Worm (Caenorhabditis elegans) whole organism, L1 larva: ENCODE results near the gene F10E7.9.

ENCODE experiments used
- C04F5.9 ChIP-seq: sonication (generic microtip); optimal IDR thresholded peaks from 2 replicates; lab custom pipeline; 2016; ENCODE audit warnings: missing genetic modification characterization, missing compliant biosample characterization
- C34B4.2 ChIP-seq: sonication (generic microtip); optimal IDR thresholded peaks from 2 replicates; lab custom pipeline; 2017; ENCODE audit warnings: mild to moderate bottlenecking, missing genetic modification characterization, missing compliant biosample characterization
- F16B12.6 ChIP-seq: fragments of 150-350 bp; optimal IDR thresholded peaks from 2 replicates; lab custom pipeline; 2014; ENCODE audit warnings: missing biosample characterization, missing genetic modification characterization
- aly-2 ChIP-seq: fragments of 150-350 bp; optimal IDR thresholded peaks from 2 replicates; lab custom pipeline; 2014; ENCODE audit warnings: missing biosample characterization, missing genetic modification characterization
- ama-1 ChIP-seq: fragments of 150-350 bp; optimal IDR thresholded peaks from 2 replicates; lab custom pipeline; 2014
- ceh-82 ChIP-seq, 3 experiments: fragments of 150-350 bp in 1 of 3; sonication (generic microtip) in 2 of 3; optimal IDR thresholded peaks; 2 replicates each; lab custom pipeline; 2014 to 2017; ENCODE audit warnings: missing biosample characterization in 3 of 3, missing genetic modification characterization in 3 of 3
- ceh-88 ChIP-seq: fragments of 200-800 bp; sonication (Bioruptor generic); IDR thresholded peaks from 2 replicates; pipeline ENCODE4 v1.3.6; 2022; ENCODE audit warnings: missing genetic modification characterization, missing compliant biosample characterization
- ceh-90 ChIP-seq: sonication (generic microtip); optimal IDR thresholded peaks from 2 replicates; lab custom pipeline; 2016; ENCODE audit warnings: missing genetic modification characterization, missing compliant biosample characterization
- ces-1 ChIP-seq: fragments of 150-350 bp; optimal IDR thresholded peaks from 2 replicates; lab custom pipeline; 2014; ENCODE audit warnings: missing biosample characterization, missing genetic modification reagents, missing genetic modification characterization
- efl-1 ChIP-seq, 4 experiments: fragments of 150-350 bp; optimal IDR thresholded peaks in 3 of 4; peaks in 1 of 4; 1 replicate in 1 of 4; 2 replicates in 3 of 4; lab custom pipeline; 2014; ENCODE audit warnings: missing biosample characterization in 2 of 4, missing genetic modification characterization in 2 of 4, missing genetic modification reagents in 2 of 4
- efl-3 ChIP-seq: fragments of 200-800 bp; sonication (Bioruptor generic); optimal IDR thresholded peaks from 2 replicates; lab custom pipeline; 2018; ENCODE audit warnings: mild to moderate bottlenecking, missing genetic modification characterization, missing compliant biosample characterization
- elt-3 ChIP-seq, 6 experiments: fragments of 150-350 bp in 1 of 6; sonication (generic microtip); optimal IDR thresholded peaks; 2 replicates each; lab custom pipeline; 2017 to 2018; ENCODE audit warnings: missing biosample characterization in 6 of 6, missing genetic modification characterization in 6 of 6, inconsistent platforms in 1 of 6
- ets-5 ChIP-seq: fragments of 200-800 bp; sonication (Bioruptor generic); IDR thresholded peaks from 2 replicates; pipeline ENCODE4 v1.3.6; 2022; ENCODE audit warnings: missing genetic modification characterization, missing compliant biosample characterization
- fkh-10 ChIP-seq: sonication (generic microtip); optimal IDR thresholded peaks from 2 replicates; lab custom pipeline; 2017; ENCODE audit warnings: missing biosample characterization, missing genetic modification reagents, missing genetic modification characterization
- fkh-8 ChIP-seq: sonication (generic microtip); optimal IDR thresholded peaks from 2 replicates; lab custom pipeline; 2016; ENCODE audit warnings: mild to moderate bottlenecking, missing genetic modification characterization, missing compliant biosample characterization
- fos-1 ChIP-seq: fragments of 150-350 bp; optimal IDR thresholded peaks from 2 replicates; lab custom pipeline; 2014; ENCODE audit warnings: missing biosample characterization, missing genetic modification characterization
- hpl-2 ChIP-seq: fragments of 150-350 bp; optimal IDR thresholded peaks from 2 replicates; lab custom pipeline; 2014; ENCODE audit warnings: missing biosample characterization, missing genetic modification reagents, missing genetic modification characterization
- isw-1 ChIP-seq: fragments of 200-800 bp; sonication (Bioruptor generic); IDR thresholded peaks from 2 replicates; pipeline ENCODE4 v1.3.6; 2022; ENCODE audit warnings: missing genetic modification characterization, missing compliant biosample characterization
- jun-1 ChIP-seq: fragments of 150-350 bp; optimal IDR thresholded peaks from 2 replicates; lab custom pipeline; 2014; ENCODE audit warnings: missing biosample characterization, missing genetic modification reagents, missing genetic modification characterization
- lin-14 ChIP-seq: fragments of 200-800 bp; sonication (Bioruptor generic); optimal IDR thresholded peaks from 2 replicates; lab custom pipeline; 2018; ENCODE audit warnings: mild to moderate bottlenecking, missing genetic modification characterization, moderate library complexity, missing compliant biosample characterization
- lin-15B ChIP-seq: fragments of 150-350 bp; sonication (generic microtip); optimal IDR thresholded peaks from 3 replicates; lab custom pipeline; 2014; ENCODE audit warnings: missing biosample characterization, missing genetic modification characterization
- lsy-2 ChIP-seq, 2 experiments: fragments of 150-350 bp; optimal IDR thresholded peaks; 2 replicates each; lab custom pipeline; 2014; ENCODE audit warnings: missing biosample characterization in 2 of 2, missing genetic modification characterization in 2 of 2
- mab-9 ChIP-seq: fragments of 200-800 bp; sonication (Bioruptor generic); IDR thresholded peaks from 2 replicates; pipeline ENCODE4 v1.3.6; 2022; ENCODE audit warnings: missing genetic modification reagents, missing genetic modification characterization, missing compliant biosample characterization
- nhr-19 ChIP-seq: fragments of 200-800 bp; sonication (Bioruptor generic); conservative IDR thresholded peaks from 2 replicates; pipeline ENCODE4 v1.3.6; 2022; ENCODE audit warnings: missing genetic modification characterization, missing compliant biosample characterization
- nhr-20 ChIP-seq: sonication (generic microtip); optimal IDR thresholded peaks from 2 replicates; lab custom pipeline; 2016; ENCODE audit warnings: mild to moderate bottlenecking, missing genetic modification characterization, missing compliant biosample characterization
- nhr-28 ChIP-seq: fragments of 150-350 bp; optimal IDR thresholded peaks from 2 replicates; lab custom pipeline; 2014; ENCODE audit warnings: missing biosample characterization, missing genetic modification characterization
- nhr-71 ChIP-seq: sonication (generic microtip); optimal IDR thresholded peaks from 2 replicates; lab custom pipeline; 2016; ENCODE audit warnings: mild to moderate bottlenecking, missing genetic modification characterization, moderate library complexity, missing compliant biosample characterization
- nhr-76 ChIP-seq: sonication (generic microtip); optimal IDR thresholded peaks from 2 replicates; lab custom pipeline; 2017; ENCODE audit warnings: missing biosample characterization, missing genetic modification characterization
- nhr-90 ChIP-seq: sonication (generic microtip); optimal IDR thresholded peaks from 2 replicates; lab custom pipeline; 2016; ENCODE audit warnings: mild to moderate bottlenecking, missing genetic modification characterization, missing compliant biosample characterization; ENCODE audit not compliant: poor library complexity
- pax-3 ChIP-seq: fragments of 200-800 bp; sonication (Bioruptor generic); optimal IDR thresholded peaks from 2 replicates; lab custom pipeline; 2018; ENCODE audit warnings: mild to moderate bottlenecking, missing genetic modification characterization, moderate library complexity, missing compliant biosample characterization
- snpc-4 ChIP-seq: fragments of 150-350 bp; optimal IDR thresholded peaks from 2 replicates; lab custom pipeline; 2014; ENCODE audit warnings: missing biosample characterization, missing genetic modification characterization
- sox-4 ChIP-seq: sonication (generic microtip); optimal IDR thresholded peaks from 2 replicates; lab custom pipeline; 2016; ENCODE audit warnings: missing genetic modification characterization, missing compliant biosample characterization
- swsn-7 ChIP-seq: sonication (generic microtip); optimal IDR thresholded peaks from 2 replicates; lab custom pipeline; 2016; ENCODE audit warnings: missing genetic modification characterization, missing compliant biosample characterization
- unc-86 ChIP-seq: sonication (generic microtip); optimal IDR thresholded peaks from 2 replicates; lab custom pipeline; 2016; ENCODE audit warnings: missing genetic modification characterization, missing compliant biosample characterization
- ztf-4 ChIP-seq: fragments of 150-350 bp; optimal IDR thresholded peaks from 2 replicates; lab custom pipeline; 2014; ENCODE audit warnings: missing biosample characterization, missing genetic modification characterization

The F10E7.9 gene

ce11 chrII:7111657-7112049, 1.8 kb upstream of the F10E7.9 start, which contains the start of gene F10E7.5 (continued):
- TF ChIP-seq isw-1 (GFP tag; lab: Robert Waterston, UW) (peak; percentile 35; the same call in 1 of the 2 replicates), nhr-90 (tag; lab: Kevin White, UChicago) (peak; percentile 33), lin-15B (tag; lab: Kevin White, UChicago) (peak; percentile 0), swsn-7 (tag; lab: Kevin White, UChicago) (peak; percentile 34), nhr-76 (tag; lab: Kevin White, UChicago) (no peak), fos-1 (peak; percentile 23), sox-4 (tag; lab: Kevin White, UChicago) (no peak), unc-86 (tag; lab: Kevin White, UChicago) (peak; percentile 14), nhr-28 (tag; lab: Kevin White, UChicago) (no peak), ztf-4 (tag; lab: Kevin White, UChicago) (no peak), hpl-2 (GFP tag; lab: Kevin White, UChicago) (no peak), nhr-20 (peak; percentile 15)
- TF ChIP-seq, all 84 proteins: peak for 28

- TF ChIP-seq ets-5 (GFP tag; lab: Robert Waterston, UW) (no peak), nhr-90 (tag; lab: Kevin White, UChicago) (no peak), nhr-19 (GFP tag; lab: Robert Waterston, UW) (no peak), fkh-10 (peak; percentile 71), ceh-82 (tag; optimal IDR thresholded peaks at IDR 0.05; lab: Kevin White, UChicago) (peak in 2 of 3 experiments; percentile 20 to 44), isw-1 (GFP tag; lab: Robert Waterston, UW) (peak; percentile 18; the same call in 1 of the 2 replicates), efl-1 (optimal IDR thresholded peaks at IDR 0.05; lab: Kevin White, UChicago) (peak in 1 of 2 experiments; percentile 5), efl-1 (GFP tag; optimal IDR thresholded peaks at IDR 0.05 in 1 of 2; lab: Kevin White, UChicago) (no peak), lsy-2 (tag; optimal IDR thresholded peaks at IDR 0.05; lab: Kevin White, UChicago) (peak in 1 of 2 experiments; percentile 56), elt-3 (tag; optimal IDR thresholded peaks at IDR 0.05; lab: Kevin White, UChicago) (no peak), ceh-90 (tag; lab: Kevin White, UChicago) (no peak), lin-14 (GFP tag; lab: Kevin White, UChicago) (peak; percentile 67), hpl-2 (GFP tag; lab: Kevin White, UChicago) (no peak), fkh-8 (tag; lab: Kevin White, UChicago) (peak; percentile 34), ces-1 (GFP tag; lab: Kevin White, UChicago) (no peak), ama-1 (no peak), F16B12.6 (tag; lab: Kevin White, UChicago) (peak; percentile 13), nhr-71 (tag; lab: Kevin White, UChicago) (peak; percentile 12)
Observed at ce11 chrII:7111012-7111656, 1.3 kb upstream of the F10E7.9 start.

DNA sequence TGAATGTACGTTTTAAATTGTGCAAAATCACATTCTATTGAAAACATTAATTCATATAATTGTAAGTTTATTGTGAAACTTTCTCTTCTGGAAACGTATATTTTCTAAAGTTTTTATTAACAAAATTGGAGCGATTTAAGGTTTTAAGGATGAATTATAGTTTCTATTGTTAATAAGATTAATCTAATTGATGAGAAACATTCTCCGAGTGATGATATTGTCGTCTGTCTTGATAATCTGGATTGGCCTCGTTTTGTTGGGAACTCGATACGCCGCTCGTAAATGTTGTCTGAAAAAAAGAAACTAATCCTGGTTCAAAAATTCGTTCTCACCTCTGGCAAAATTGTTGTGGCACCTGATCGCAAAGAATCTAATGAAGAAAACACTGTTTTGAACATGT, 3.5 kb downstream of the F10E7.9 start:
- TF ChIP-seq efl-3 (GFP tag; lab: Kevin White, UChicago) (no peak), ceh-88 (GFP tag; lab: Robert Waterston, UW) (no peak), C04F5.9 (no peak), jun-1 (tag; lab: Kevin White, UChicago) (no peak), F16B12.6 (tag; lab: Kevin White, UChicago) (no peak), C34B4.2 (tag; lab: Kevin White, UChicago) (no peak), fkh-8 (tag; lab: Kevin White, UChicago) (no peak), snpc-4 (tag; lab: Kevin White, UChicago) (no peak), aly-2 (tag; lab: Kevin White, UChicago) (no peak), pax-3 (tag; lab: Kevin White, UChicago) (no peak), mab-9 (GFP tag; lab: Robert Waterston, UW) (no peak), nhr-20 (no peak)
